Fruit fly (Drosophila melanogaster): ENCODE results near the gene Dhod.

DNA sequence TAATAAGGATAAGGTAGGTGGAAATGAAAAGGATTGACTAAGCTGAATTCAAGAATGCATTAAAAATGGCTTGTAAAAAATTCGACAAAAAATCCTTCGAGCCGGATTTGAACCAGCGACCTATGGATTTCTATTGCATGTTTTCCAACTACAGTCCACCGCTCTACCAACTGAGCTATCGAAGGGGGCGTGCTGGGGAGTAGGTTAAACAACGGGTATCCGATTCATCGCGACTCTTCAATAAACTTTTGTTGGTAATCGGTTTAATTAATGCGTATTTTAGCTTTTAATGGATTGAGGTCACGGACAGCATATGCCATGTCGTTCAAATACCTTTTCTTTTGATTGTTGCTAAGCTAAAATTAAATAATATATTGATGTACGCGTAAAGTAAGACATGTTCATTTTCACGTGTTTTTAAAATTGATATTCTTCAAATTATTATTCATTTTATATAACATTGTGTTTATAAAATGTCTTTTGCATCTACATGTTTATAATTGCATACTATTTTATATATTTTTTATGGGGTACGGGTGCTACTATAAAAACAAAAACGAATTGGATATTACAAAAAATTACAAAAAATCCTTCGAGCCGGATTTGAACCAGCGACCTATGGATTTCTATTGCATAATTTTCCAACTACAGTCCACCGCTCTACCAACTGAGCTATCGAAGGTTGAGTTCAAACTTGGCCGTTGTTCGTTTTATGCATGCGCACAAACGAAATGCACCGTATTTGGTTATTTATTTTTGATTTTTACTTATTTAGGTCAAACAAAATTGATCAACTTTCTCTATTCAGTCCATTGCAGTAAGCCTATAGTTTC is 15.5 kb upstream of the Dhod start:
- TF ChIP-seq CG6808 (GFP tag; optimal IDR thresholded peaks at IDR 0.05) (no peak), CG34406 (GFP tag; optimal IDR thresholded peaks at IDR 0.05) (no peak), Gug (GFP tag; IDR thresholded peaks at IDR 0.05) (no peak), fd59A (GFP tag; optimal IDR thresholded peaks at IDR 0.05) (no peak)

All from whole organism, prepupa.